Worm (Caenorhabditis elegans) whole organism, L3 larva: ENCODE data around the gene C09G9.1.

Source experiments
- R02D3.7 ChIP-seq: fragments of 150-350 bp; optimal IDR thresholded peaks from 2 replicates; lab custom pipeline; 2014; ENCODE audit warnings: missing biosample characterization, missing genetic modification characterization
- aly-2 ChIP-seq: fragments of 150-350 bp; optimal IDR thresholded peaks from 2 replicates; lab custom pipeline; 2014; ENCODE audit warnings: missing biosample characterization, missing genetic modification characterization
- ama-1 ChIP-seq: fragments of 150-350 bp; optimal IDR thresholded peaks from 2 replicates; lab custom pipeline; 2018
- ceh-28 ChIP-seq: fragments of 150-350 bp; optimal IDR thresholded peaks from 2 replicates; lab custom pipeline; 2014; ENCODE audit warnings: missing biosample characterization, missing genetic modification reagents, missing genetic modification characterization
- ceh-9 ChIP-seq: sonication (generic microtip); optimal IDR thresholded peaks from 2 replicates; lab custom pipeline; 2018; ENCODE audit warnings: missing biosample characterization, missing genetic modification characterization
- egl-27 ChIP-seq: sonication (generic microtip); optimal IDR thresholded peaks from 4 replicates; lab custom pipeline; 2017; ENCODE audit warnings: missing biosample characterization, missing genetic modification reagents, missing genetic modification characterization
- egl-5 ChIP-seq: fragments of 150-350 bp; optimal IDR thresholded peaks from 2 replicates; lab custom pipeline; 2017; ENCODE audit warnings: missing biosample characterization, missing genetic modification reagents, missing genetic modification characterization, inconsistent platforms
- elt-2 ChIP-seq: sonication (generic microtip); optimal IDR thresholded peaks from 2 replicates; lab custom pipeline; 2016; ENCODE audit warnings: missing genetic modification reagents, mild to moderate bottlenecking, missing genetic modification characterization, missing compliant biosample characterization
- elt-3 ChIP-seq, 3 experiments: fragments of 150-350 bp in 1 of 3; sonication (generic microtip) in 2 of 3; optimal IDR thresholded peaks; 2 replicates in 2 of 3; 4 replicates in 1 of 3; lab custom pipeline; 2014 to 2017; ENCODE audit warnings: missing biosample characterization in 3 of 3, missing genetic modification characterization in 3 of 3
- fkh-10 ChIP-seq: sonication (generic microtip); optimal IDR thresholded peaks from 2 replicates; lab custom pipeline; 2017; ENCODE audit warnings: missing biosample characterization, missing genetic modification reagents, missing genetic modification characterization
- fkh-2 ChIP-seq: fragments of 150-350 bp; optimal IDR thresholded peaks from 2 replicates; lab custom pipeline; 2014; ENCODE audit warnings: missing biosample characterization, missing genetic modification reagents, missing genetic modification characterization
- fos-1 ChIP-seq: fragments of 150-350 bp; optimal IDR thresholded peaks from 2 replicates; lab custom pipeline; 2014; ENCODE audit warnings: missing biosample characterization, missing genetic modification characterization
- hmg-11 ChIP-seq: sonication (generic microtip); optimal IDR thresholded peaks from 2 replicates; lab custom pipeline; 2016; ENCODE audit warnings: missing genetic modification characterization, missing compliant biosample characterization
- jun-1 ChIP-seq: fragments of 150-350 bp; optimal IDR thresholded peaks from 2 replicates; lab custom pipeline; 2014; ENCODE audit warnings: missing biosample characterization, missing genetic modification reagents, missing genetic modification characterization
- lin-15B ChIP-seq: fragments of 150-350 bp; optimal IDR thresholded peaks from 2 replicates; lab custom pipeline; 2014; ENCODE audit warnings: missing biosample characterization, missing genetic modification characterization
- lin-39 ChIP-seq: fragments of 150-350 bp; optimal IDR thresholded peaks from 2 replicates; lab custom pipeline; 2018; ENCODE audit warnings: missing biosample characterization, missing genetic modification reagents, missing genetic modification characterization
- lsy-12 ChIP-seq: sonication (generic microtip); optimal IDR thresholded peaks from 2 replicates; lab custom pipeline; 2016; ENCODE audit warnings: mild to moderate bottlenecking, missing genetic modification characterization, missing compliant biosample characterization
- mdl-1 ChIP-seq: fragments of 150-350 bp; optimal IDR thresholded peaks from 2 replicates; lab custom pipeline; 2014; ENCODE audit warnings: missing biosample characterization, missing genetic modification characterization
- mml-1 ChIP-seq: fragments of 150-350 bp; sonication (generic microtip); optimal IDR thresholded peaks from 3 replicates; lab custom pipeline; 2014; ENCODE audit warnings: missing biosample characterization, missing genetic modification characterization
- nfya-1 ChIP-seq: sonication (generic microtip); optimal IDR thresholded peaks from 2 replicates; lab custom pipeline; 2017; ENCODE audit warnings: missing genetic modification characterization, mild to moderate bottlenecking, missing compliant biosample characterization, antibody characterized with exemption, moderate library complexity; ENCODE audit not compliant: insufficient read depth
- nhr-11 ChIP-seq: fragments of 150-350 bp; optimal IDR thresholded peaks from 2 replicates; lab custom pipeline; 2014; ENCODE audit warnings: missing biosample characterization, missing genetic modification characterization
- nhr-12 ChIP-seq: fragments of 150-350 bp; optimal IDR thresholded peaks from 2 replicates; lab custom pipeline; 2014; ENCODE audit warnings: missing biosample characterization, missing genetic modification characterization
- nhr-23 ChIP-seq: fragments of 150-350 bp; optimal IDR thresholded peaks from 2 replicates; lab custom pipeline; 2014; ENCODE audit warnings: missing biosample characterization, missing genetic modification reagents, missing genetic modification characterization
- nhr-25 ChIP-seq: sonication (generic microtip); optimal IDR thresholded peaks from 2 replicates; lab custom pipeline; 2017; ENCODE audit warnings: missing biosample characterization, missing genetic modification characterization
- nhr-43 ChIP-seq: sonication (generic microtip); optimal IDR thresholded peaks from 2 replicates; lab custom pipeline; 2016; ENCODE audit warnings: mild to moderate bottlenecking, missing genetic modification characterization, missing compliant biosample characterization; ENCODE audit not compliant: poor library complexity, severe bottlenecking
- nhr-67 ChIP-seq: fragments of 150-350 bp; optimal IDR thresholded peaks from 2 replicates; lab custom pipeline; 2014; ENCODE audit warnings: missing biosample characterization, missing genetic modification characterization
- pha-4 ChIP-seq: fragments of 150-350 bp; optimal IDR thresholded peaks from 2 replicates; lab custom pipeline; 2014; ENCODE audit warnings: missing biosample characterization, missing genetic modification reagents, missing genetic modification characterization
- pqm-1 ChIP-seq: fragments of 150-350 bp; optimal IDR thresholded peaks from 2 replicates; lab custom pipeline; 2017; ENCODE audit warnings: missing biosample characterization, missing genetic modification characterization, inconsistent platforms
- sea-2 ChIP-seq: fragments of 150-350 bp; sonication (generic microtip); optimal IDR thresholded peaks from 4 replicates; lab custom pipeline; 2014; ENCODE audit warnings: missing biosample characterization, missing genetic modification reagents, missing genetic modification characterization
- skn-1 ChIP-seq: fragments of 150-350 bp; optimal IDR thresholded peaks from 2 replicates; lab custom pipeline; 2014; ENCODE audit warnings: missing biosample characterization, missing genetic modification characterization
- snpc-4 ChIP-seq: fragments of 150-350 bp; optimal IDR thresholded peaks from 2 replicates; lab custom pipeline; 2014; ENCODE audit warnings: missing biosample characterization, missing genetic modification characterization
- tbx-2 ChIP-seq: sonication (generic microtip); optimal IDR thresholded peaks from 2 replicates; lab custom pipeline; 2016; ENCODE audit warnings: mild to moderate bottlenecking, missing genetic modification characterization, missing compliant biosample characterization
- unc-39 ChIP-seq: sonication (generic microtip); optimal IDR thresholded peaks from 4 replicates; lab custom pipeline; 2017; ENCODE audit warnings: missing biosample characterization, missing genetic modification characterization
- unc-62 ChIP-seq: fragments of 150-350 bp; sonication (generic microtip); optimal IDR thresholded peaks from 4 replicates; lab custom pipeline; 2014; ENCODE audit warnings: missing biosample characterization, missing genetic modification reagents, missing genetic modification characterization
- ztf-4 ChIP-seq: fragments of 150-350 bp; optimal IDR thresholded peaks from 2 replicates; lab custom pipeline; 2014; ENCODE audit warnings: missing biosample characterization, missing genetic modification characterization

The C09G9.1 gene

DNA sequence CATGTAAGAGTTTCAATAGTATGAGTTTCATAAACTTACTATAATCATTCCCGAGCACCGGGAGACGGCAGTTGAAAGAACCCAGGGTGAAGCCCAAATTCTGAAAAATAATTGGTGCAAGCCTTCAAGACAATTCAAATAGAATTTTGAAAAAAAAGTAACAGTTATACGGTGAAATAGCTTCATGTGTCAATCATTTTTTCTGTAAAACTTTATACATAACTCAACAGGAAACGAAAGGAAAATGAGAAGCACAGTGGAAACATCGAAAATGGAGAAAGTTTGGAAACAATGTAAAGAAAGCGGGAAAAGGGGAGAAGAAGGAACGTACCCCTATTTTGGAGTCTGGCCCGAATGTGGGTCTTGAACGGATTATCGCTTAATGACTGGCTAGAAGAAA is 7.7 kb upstream of the C09G9.1 start, which contains the start of gene C09G9.3:
Gene C09G9.3, minus strand, starts transcription at position 101 of the 400 bp plus-strand sequence.
- TF ChIP-seq aly-2 (tag; lab: Kevin White, UChicago) (no peak), nhr-25 (tag; lab: Kevin White, UChicago) (no peak), sea-2 (no peak), fkh-10 (GFP tag; lab: Kevin White, UChicago) (no peak), R02D3.7 (tag; lab: Kevin White, UChicago) (no peak), ama-1 (lab: Kevin White, UChicago) (no peak), pqm-1 (no peak), unc-39 (no peak), elt-3 (tag; optimal IDR thresholded peaks at IDR 0.05; lab: Kevin White, UChicago) (no peak), ceh-9 (no peak), fkh-2 (no peak), snpc-4 (tag; lab: Kevin White, UChicago) (no peak), ceh-28 (tag; lab: Kevin White, UChicago) (no peak)

DNA sequence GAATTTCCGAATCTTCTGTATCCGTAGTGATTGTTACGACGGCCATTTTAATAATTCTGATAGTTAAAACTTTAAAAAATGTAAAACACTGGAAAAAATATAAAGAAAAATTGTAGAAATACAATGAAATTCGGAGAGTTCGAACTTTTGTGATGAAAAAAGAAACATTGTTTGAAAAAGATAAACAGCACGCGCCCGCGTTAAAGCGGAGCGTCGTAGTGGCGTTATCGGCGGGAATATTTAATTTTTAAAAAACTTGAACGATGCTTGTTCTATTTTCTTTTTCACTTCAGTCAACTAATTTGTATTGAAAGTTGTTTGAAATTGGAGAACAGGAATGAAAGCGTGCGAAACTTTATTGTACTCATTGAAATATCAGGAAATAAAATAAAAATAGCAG is 4.3 kb upstream of the C09G9.1 start, which contains the start of gene npp-23:
Gene npp-23, minus strand, starts transcription at position 56 of the 400 bp plus-strand sequence.
- no peak for TF ChIP-seq fkh-2
- no peak for TF ChIP-seq ztf-4 (tag; lab: Kevin White, UChicago)
- TF ChIP-seq lin-15B = peak; percentile 49
- TF ChIP-seq nhr-25 (tag; lab: Kevin White, UChicago) = peak; percentile 9
- TF ChIP-seq nhr-23 (tag; lab: Kevin White, UChicago) = peak; percentile 43
- peak; percentile 65 for TF ChIP-seq snpc-4 (tag; lab: Kevin White, UChicago)
- no peak for TF ChIP-seq mml-1 (tag; lab: Kevin White, UChicago)
- no peak for TF ChIP-seq elt-3 (tag; optimal IDR thresholded peaks at IDR 0.05; lab: Kevin White, UChicago)
- peak; percentile 75 for TF ChIP-seq pha-4 (tag; lab: Kevin White, UChicago)

DNA sequence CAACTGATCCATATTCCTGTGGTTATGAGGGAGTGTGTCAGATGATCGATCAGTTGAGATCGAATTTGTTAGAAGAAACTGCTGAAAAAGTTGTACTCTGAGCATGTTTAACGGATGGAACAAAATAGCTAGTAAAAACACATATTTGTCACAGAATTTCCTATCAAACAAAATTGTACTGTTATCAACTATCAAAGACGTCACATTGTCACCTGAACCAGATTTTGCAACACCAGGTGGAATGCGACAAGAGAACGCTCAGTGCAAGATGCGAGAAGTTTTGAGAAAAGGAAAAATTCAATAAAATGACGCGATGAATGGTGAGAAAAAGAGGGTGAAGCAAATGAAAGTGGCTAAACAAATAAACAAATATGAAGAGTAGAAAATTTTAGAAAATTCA is 2.3 kb upstream of the C09G9.1 start:
- peak; percentile 11 for TF ChIP-seq pha-4 (tag; lab: Kevin White, UChicago)
- TF ChIP-seq nhr-43 (tag; lab: Kevin White, UChicago) = no peak
- no peak for TF ChIP-seq egl-27 (tag; lab: Kevin White, UChicago)
- peak; percentile 51 for TF ChIP-seq elt-2 (tag; lab: Kevin White, UChicago)

DNA sequence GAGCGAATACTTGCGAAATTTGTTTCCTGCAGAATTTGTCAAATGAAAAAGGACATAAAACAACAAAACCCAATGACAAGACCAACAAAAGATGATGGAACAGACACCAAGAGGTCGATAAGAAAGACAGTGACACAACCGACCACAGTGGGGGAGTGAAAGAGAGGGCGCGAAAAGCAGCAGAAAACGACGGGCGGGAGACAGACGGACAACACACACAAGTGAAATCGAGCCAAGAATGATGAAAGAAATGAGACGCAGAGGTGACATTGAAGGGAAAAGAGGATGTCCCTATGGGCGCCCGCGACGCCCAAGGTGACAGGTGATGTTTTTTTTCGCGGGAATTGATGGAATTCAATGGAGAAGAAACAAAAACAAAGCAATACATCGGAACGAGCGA is 807 bp upstream of the C09G9.1 start:
- peak; percentile 53 for TF ChIP-seq nfya-1 (tag; lab: Kevin White, UChicago)
- no peak for TF ChIP-seq fkh-10 (GFP tag; lab: Kevin White, UChicago)
- TF ChIP-seq tbx-2 (tag; lab: Kevin White, UChicago) = no peak
- TF ChIP-seq nhr-25 (tag; lab: Kevin White, UChicago) = peak; percentile 95
- TF ChIP-seq snpc-4 (tag; lab: Kevin White, UChicago) = peak; percentile 50
- TF ChIP-seq egl-5 = peak; percentile 35
- TF ChIP-seq lin-15B = peak; percentile 21
- peak; percentile 39 for TF ChIP-seq hmg-11
- TF ChIP-seq lin-39 (tag; lab: Kevin White, UChicago) = peak; percentile 49
- TF ChIP-seq ama-1 (lab: Kevin White, UChicago) = peak; percentile 57
- TF ChIP-seq nhr-23 (tag; lab: Kevin White, UChicago) = peak; percentile 49
- TF ChIP-seq mml-1 (tag; lab: Kevin White, UChicago) = no peak
- no peak for TF ChIP-seq skn-1
- peak; percentile 27 for TF ChIP-seq pqm-1
- peak; percentile 84 for TF ChIP-seq unc-62
- no peak for TF ChIP-seq nhr-67
- TF ChIP-seq nhr-12 (tag; lab: Kevin White, UChicago) = no peak
- peak; percentile 23 for TF ChIP-seq lsy-12
- no peak for TF ChIP-seq ztf-4 (tag; lab: Kevin White, UChicago)
- TF ChIP-seq jun-1 = peak; percentile 16
- peak; percentile 37 for TF ChIP-seq fos-1 (tag; lab: Kevin White, UChicago)
- TF ChIP-seq sea-2 = no peak
- peak; percentile 81 for TF ChIP-seq pha-4 (tag; lab: Kevin White, UChicago)
- TF ChIP-seq elt-2 (tag; lab: Kevin White, UChicago) = peak; percentile 83
- peak; percentile 4 for TF ChIP-seq mdl-1 (tag; lab: Kevin White, UChicago)
- TF ChIP-seq nhr-11 (tag; lab: Kevin White, UChicago) = no peak
- TF ChIP-seq aly-2 (tag; lab: Kevin White, UChicago) = no peak
- TF ChIP-seq, all 47 proteins: peak for 17
